Worm (Caenorhabditis elegans): ENCODE results near the gene ins-6.

Gene ins-6

ce11 chrII:6047639-6048159 lies 47.5 kb downstream of the ins-6 start, which contains the start of the genes R12C12.6 and ran-5:
TSS of gene R12C12.6 (minus strand) at chrII:6047867.
TSS of gene ran-5 (plus strand) at chrII:6048109.
- TF ChIP-seq egl-27 (tag; optimal IDR thresholded peaks at IDR 0.05), result no peak
- TF ChIP-seq nhr-28 (tag; optimal IDR thresholded peaks at IDR 0.05), result no peak
- peak; percentile 76 for TF ChIP-seq nfya-1 (tag; optimal IDR thresholded peaks at IDR 0.05; ENCODE audit: insufficient read depth)
- no peak for TF ChIP-seq ama-1 (optimal IDR thresholded peaks at IDR 0.05)
- TF ChIP-seq unc-62 (GFP tag; optimal IDR thresholded peaks at IDR 0.05), result no peak
- no peak for TF ChIP-seq nhr-77 (tag; optimal IDR thresholded peaks at IDR 0.05)
- TF ChIP-seq snpc-4 (tag; optimal IDR thresholded peaks at IDR 0.05), result peak; percentile 87
- peak; percentile 67 for TF ChIP-seq R02D3.7 (tag; optimal IDR thresholded peaks at IDR 0.05)
- TF ChIP-seq nhr-67 (tag; optimal IDR thresholded peaks at IDR 0.05), result no peak
- TF ChIP-seq nhr-25 (tag; optimal IDR thresholded peaks at IDR 0.05), result peak; percentile 74
- no peak for TF ChIP-seq nhr-237 (tag; optimal IDR thresholded peaks at IDR 0.05)
- TF ChIP-seq ceh-82 (tag; optimal IDR thresholded peaks at IDR 0.05), result no peak
- peak; percentile 16 for TF ChIP-seq fkh-10 (GFP tag; optimal IDR thresholded peaks at IDR 0.05)
- peak; percentile 83 for TF ChIP-seq pha-4 (tag; optimal IDR thresholded peaks at IDR 0.05)
- peak; percentile 59 for TF ChIP-seq elt-2 (tag; optimal IDR thresholded peaks at IDR 0.05)
- TF ChIP-seq egl-5 (tag; optimal IDR thresholded peaks at IDR 0.05), result peak; percentile 20
- TF ChIP-seq aly-2 (tag; optimal IDR thresholded peaks at IDR 0.05), result peak; percentile 1
- peak; percentile 76 for TF ChIP-seq tbx-2 (tag; optimal IDR thresholded peaks at IDR 0.05)
- TF ChIP-seq skn-1 (tag; optimal IDR thresholded peaks at IDR 0.05), result peak; percentile 40
- TF ChIP-seq ztf-4 (tag; optimal IDR thresholded peaks at IDR 0.05), result no peak
- TF ChIP-seq lin-15B (tag; optimal IDR thresholded peaks at IDR 0.05), result peak; percentile 84
- TF ChIP-seq fos-1 (tag; optimal IDR thresholded peaks at IDR 0.05), result no peak
- TF ChIP-seq elt-3 (tag; optimal IDR thresholded peaks at IDR 0.05), result no peak
- TF ChIP-seq zag-1 (tag; optimal IDR thresholded peaks at IDR 0.05), result no peak
- TF ChIP-seq jun-1 (tag; optimal IDR thresholded peaks at IDR 0.05), result peak; percentile 52
- no peak for TF ChIP-seq ztf-11 (tag; optimal IDR thresholded peaks at IDR 0.05)
- TF ChIP-seq ceh-9 (tag; optimal IDR thresholded peaks at IDR 0.05), result no peak
- peak; percentile 62 for TF ChIP-seq ceh-28 (tag; optimal IDR thresholded peaks at IDR 0.05)
- TF ChIP-seq pqm-1 (tag; optimal IDR thresholded peaks at IDR 0.05), result no peak
- TF ChIP-seq elt-1 (tag; optimal IDR thresholded peaks at IDR 0.05), result no peak
- TF ChIP-seq nhr-11 (tag; optimal IDR thresholded peaks at IDR 0.05), result peak; percentile 35
- TF ChIP-seq lsy-12 (tag; optimal IDR thresholded peaks at IDR 0.05), result peak; percentile 79
- no peak for TF ChIP-seq sea-2 (GFP tag; optimal IDR thresholded peaks at IDR 0.05)
- no peak for TF ChIP-seq eor-1 (tag; optimal IDR thresholded peaks at IDR 0.05)
- TF ChIP-seq lin-39 (tag; optimal IDR thresholded peaks at IDR 0.05), result peak; percentile 18
- TF ChIP-seq hmg-11 (tag; optimal IDR thresholded peaks at IDR 0.05), result peak; percentile 70
- TF ChIP-seq nhr-43 (tag; optimal IDR thresholded peaks at IDR 0.05; ENCODE audit: poor library complexity, severe bottlenecking), result peak; percentile 85
- no peak for TF ChIP-seq nhr-12 (tag; optimal IDR thresholded peaks at IDR 0.05)
- TF ChIP-seq nhr-23 (tag; optimal IDR thresholded peaks at IDR 0.05), result peak; percentile 90
- no peak for TF ChIP-seq mdl-1 (tag; optimal IDR thresholded peaks at IDR 0.05)
- no peak for TF ChIP-seq unc-39 (tag; optimal IDR thresholded peaks at IDR 0.05)
- TF ChIP-seq daf-12 (tag; optimal IDR thresholded peaks at IDR 0.05), result no peak
- TF ChIP-seq nhr-76 (tag; optimal IDR thresholded peaks at IDR 0.05), result no peak
- no peak for TF ChIP-seq fkh-2 (tag; optimal IDR thresholded peaks at IDR 0.05)
- TF ChIP-seq ZK546.5 (tag; optimal IDR thresholded peaks at IDR 0.05), result peak; percentile 20
- no peak for TF ChIP-seq mml-1 (tag; optimal IDR thresholded peaks at IDR 0.05)
- no peak for TF ChIP-seq ceh-16 (tag; optimal IDR thresholded peaks at IDR 0.05)
